Worm (Caenorhabditis elegans): Measurements from ENCODE around the gene cept-2.

Gene cept-2

ce11 chrV:14347234-14347826 is at the start of gene cept-2:
TSS of gene cept-2 (plus strand) at chrV:14347766.
- peak; percentile 92 for TF ChIP-seq isw-1 (GFP tag; IDR thresholded peaks at IDR 0.05)
- TF ChIP-seq ceh-90 (tag; optimal IDR thresholded peaks at IDR 0.05) = peak; percentile 67
- TF ChIP-seq mef-2 (tag; optimal IDR thresholded peaks at IDR 0.05) = peak; percentile 37
- peak; percentile 78 for TF ChIP-seq vab-15 (tag; optimal IDR thresholded peaks at IDR 0.05)
- TF ChIP-seq efl-1 (optimal IDR thresholded peaks at IDR 0.05) = peak; percentile 91 to 93
- TF ChIP-seq efl-1 (GFP tag; optimal IDR thresholded peaks at IDR 0.05 in 1 of 2) = peak; percentile 85 to 98
- peak; percentile 97 for TF ChIP-seq snu-23 (GFP tag; optimal IDR thresholded peaks at IDR 0.05)
- no peak for TF ChIP-seq hlh-4 (tag; optimal IDR thresholded peaks at IDR 0.05)
- TF ChIP-seq ets-5 (GFP tag; IDR thresholded peaks at IDR 0.05) = no peak
- no peak for TF ChIP-seq alr-1 (tag; optimal IDR thresholded peaks at IDR 0.05; ENCODE audit: borderline replicate concordance)
- TF ChIP-seq ceh-8 (GFP tag; optimal IDR thresholded peaks at IDR 0.05) = peak; percentile 84
- no peak for TF ChIP-seq unc-62 (GFP tag; optimal IDR thresholded peaks at IDR 0.05)
- peak in 1 of 2 experiments; percentile 56 for TF ChIP-seq egl-27 (tag; optimal IDR thresholded peaks at IDR 0.05)
- peak; percentile 82 for TF ChIP-seq irx-1 (tag; optimal IDR thresholded peaks at IDR 0.05)
- peak; percentile 67 for TF ChIP-seq lin-15B (tag; optimal IDR thresholded peaks at IDR 0.05)
- TF ChIP-seq grh-1 (GFP tag; IDR thresholded peaks at IDR 0.05) = peak; percentile 83
- peak; percentile 96 for TF ChIP-seq nhr-19 (GFP tag; conservative IDR thresholded peaks at IDR 0.05)
- peak; percentile 66 for TF ChIP-seq zip-4 (GFP tag; optimal IDR thresholded peaks at IDR 0.05)
- peak; percentile 86 to 89 (median 87) for TF ChIP-seq dpl-1 (GFP tag; optimal IDR thresholded peaks at IDR 0.05)
- peak; percentile 84 for TF ChIP-seq jun-1 (tag; optimal IDR thresholded peaks at IDR 0.05)
- no peak for TF ChIP-seq nhr-84 (tag; optimal IDR thresholded peaks at IDR 0.05)
- TF ChIP-seq dsc-1 (tag; optimal IDR thresholded peaks at IDR 0.05) = peak; percentile 94
- peak; percentile 96 for TF ChIP-seq lin-13 (GFP tag; optimal IDR thresholded peaks at IDR 0.05)
- peak in 1 of 2 experiments; percentile 91 for TF ChIP-seq ztf-11 (tag; optimal IDR thresholded peaks at IDR 0.05)
- TF ChIP-seq nhr-237 (tag; optimal IDR thresholded peaks at IDR 0.05) = peak; percentile 60
- TF ChIP-seq unc-130 (tag; optimal IDR thresholded peaks at IDR 0.05) = peak; percentile 66
- TF ChIP-seq tbx-2 (tag; optimal IDR thresholded peaks at IDR 0.05) = peak; percentile 94
- peak; percentile 91 for TF ChIP-seq nhr-90 (tag; optimal IDR thresholded peaks at IDR 0.05; ENCODE audit: poor library complexity)
- peak; percentile 85 for TF ChIP-seq ztf-4 (tag; optimal IDR thresholded peaks at IDR 0.05)
- peak; percentile 96 for TF ChIP-seq lin-14 (GFP tag; optimal IDR thresholded peaks at IDR 0.05)
- TF ChIP-seq aly-2 (tag; optimal IDR thresholded peaks at IDR 0.05) = peak; percentile 78
- TF ChIP-seq C34B4.2 (tag; optimal IDR thresholded peaks at IDR 0.05) = no peak
- TF ChIP-seq swsn-7 (tag; optimal IDR thresholded peaks at IDR 0.05) = peak; percentile 95
- TF ChIP-seq F16B12.6 (tag; optimal IDR thresholded peaks at IDR 0.05) = peak; percentile 56
- peak; percentile 84 to 95 (median 94) for TF ChIP-seq ceh-82 (tag; optimal IDR thresholded peaks at IDR 0.05)
- peak; percentile 33 for TF ChIP-seq sup-37 (GFP tag; optimal IDR thresholded peaks at IDR 0.05)
- TF ChIP-seq nhr-11 (tag; optimal IDR thresholded peaks at IDR 0.05) = peak; percentile 75
- no peak for TF ChIP-seq unc-30 (tag; optimal IDR thresholded peaks at IDR 0.05)
- peak; percentile 70 for TF ChIP-seq fkh-10 (GFP tag; optimal IDR thresholded peaks at IDR 0.05)
- peak; percentile 91 for TF ChIP-seq egl-13 (tag; optimal IDR thresholded peaks at IDR 0.05)
- TF ChIP-seq nhr-76 (tag; optimal IDR thresholded peaks at IDR 0.05) = no peak
- TF ChIP-seq lsy-2 (tag; optimal IDR thresholded peaks at IDR 0.05) = peak; percentile 93 to 96
- no peak for TF ChIP-seq tlp-1 (tag; optimal IDR thresholded peaks at IDR 0.05)
- TF ChIP-seq aha-1 (tag; optimal IDR thresholded peaks at IDR 0.05) = peak; percentile 9
- TF ChIP-seq pag-3 (tag; optimal IDR thresholded peaks at IDR 0.05; ENCODE audit: borderline replicate concordance, insufficient read depth) = peak; percentile 82
- peak; percentile 93 for TF ChIP-seq xbp-1 (tag; optimal IDR thresholded peaks at IDR 0.05)
- TF ChIP-seq lir-3 (tag; optimal IDR thresholded peaks at IDR 0.05; ENCODE audit: poor library complexity) = peak; percentile 93
- no peak for TF ChIP-seq ces-1 (GFP tag; optimal IDR thresholded peaks at IDR 0.05)
- TF ChIP-seq sptf-1 (tag; optimal IDR thresholded peaks at IDR 0.05) = no peak
- TF ChIP-seq nhr-20 (tag; optimal IDR thresholded peaks at IDR 0.05) = peak; percentile 97
- TF ChIP-seq fkh-4 (tag; optimal IDR thresholded peaks at IDR 0.05; ENCODE audit: borderline replicate concordance) = peak; percentile 85
- TF ChIP-seq unc-86 (tag; optimal IDR thresholded peaks at IDR 0.05) = peak; percentile 92
